Fruit fly (Drosophila melanogaster) whole organism, pupa: ENCODE results near the gene CG7884.

Experiments
- CG10348 ChIP-seq: fragments of 200-800 bp; sonication (Bioruptor generic); IDR thresholded peaks from 2 replicates; pipeline ENCODE4 v1.3.6; 2022; ENCODE audit warnings: missing biosample characterization, missing genetic modification characterization
- CG12605 ChIP-seq: fragments of 200-800 bp; sonication (Bioruptor generic); IDR thresholded peaks from 2 replicates; pipeline ENCODE4 v1.3.6; 2022; ENCODE audit warnings: missing biosample characterization, missing genetic modification characterization
- CG13204 ChIP-seq: fragments of 200-800 bp; sonication (Bioruptor generic); optimal IDR thresholded peaks from 2 replicates; lab custom pipeline; 2018; ENCODE audit warnings: missing biosample characterization, mild to moderate bottlenecking, missing genetic modification characterization, moderate library complexity
- CG14655 ChIP-seq: fragments of 200-800 bp; sonication (Bioruptor generic); optimal IDR thresholded peaks from 3 replicates; lab custom pipeline; 2017; ENCODE audit warnings: mild to moderate bottlenecking, missing biosample characterization, missing genetic modification reagents, missing genetic modification characterization
- CG15710 ChIP-seq: fragments of 200-800 bp; sonication (Bioruptor generic); optimal IDR thresholded peaks from 2 replicates; lab custom pipeline; 2018; ENCODE audit warnings: missing biosample characterization, mild to moderate bottlenecking, missing genetic modification characterization, moderate library complexity
- CG17806 ChIP-seq: fragments of 200-800 bp; sonication (Bioruptor generic); optimal IDR thresholded peaks from 2 replicates; lab custom pipeline; 2018; ENCODE audit warnings: missing biosample characterization, mild to moderate bottlenecking, missing genetic modification characterization, moderate library complexity
- CG32121 ChIP-seq: fragments of 200-800 bp; sonication (Bioruptor generic); IDR thresholded peaks from 2 replicates; pipeline ENCODE4 v1.3.6; 2022; ENCODE audit warnings: missing biosample characterization, missing genetic modification characterization
- CG34367 ChIP-seq: fragments of 200-800 bp; sonication (Bioruptor generic); optimal IDR thresholded peaks from 2 replicates; lab custom pipeline; 2018; ENCODE audit warnings: missing biosample characterization, mild to moderate bottlenecking, missing genetic modification characterization
- CG4496 ChIP-seq: fragments of 200-800 bp; sonication (Bioruptor generic); IDR thresholded peaks from 3 replicates; pipeline ENCODE4 v1.3.6; 2022; ENCODE audit warnings: missing biosample characterization, missing genetic modification characterization
- CG8159 ChIP-seq: fragments of 200-800 bp; sonication (Bioruptor generic); optimal IDR thresholded peaks from 3 replicates; lab custom pipeline; 2018; ENCODE audit warnings: missing biosample characterization, mild to moderate bottlenecking, missing genetic modification characterization, moderate library complexity
- CG8301 ChIP-seq: fragments of 200-800 bp; sonication (Bioruptor generic); optimal IDR thresholded peaks from 2 replicates; lab custom pipeline; 2018; ENCODE audit warnings: missing biosample characterization, mild to moderate bottlenecking, missing genetic modification characterization
- CG9948 ChIP-seq: fragments of 200-800 bp; sonication (Bioruptor generic); optimal IDR thresholded peaks from 2 replicates; lab custom pipeline; 2018; ENCODE audit warnings: missing biosample characterization, mild to moderate bottlenecking, missing genetic modification characterization, moderate library complexity
- D1 ChIP-seq: fragments of 200-800 bp; sonication (Bioruptor generic); optimal IDR thresholded peaks from 2 replicates; lab custom pipeline; 2018; ENCODE audit warnings: missing biosample characterization, mild to moderate bottlenecking, missing genetic modification characterization, moderate library complexity
- EcR ChIP-seq: fragments of 200-800 bp; sonication (Bioruptor generic); optimal IDR thresholded peaks from 3 replicates; lab custom pipeline; 2019; ENCODE audit warnings: missing biosample characterization, missing genetic modification characterization, mild to moderate bottlenecking, moderate library complexity, missing genetic modification reagents
- Ets98B ChIP-seq: fragments of 200-800 bp; sonication (Bioruptor generic); IDR thresholded peaks from 2 replicates; pipeline ENCODE4 v1.3.6; 2022; ENCODE audit warnings: missing biosample characterization, missing genetic modification characterization
- Pif1A ChIP-seq: fragments of 200-800 bp; sonication (Bioruptor generic); optimal IDR thresholded peaks from 3 replicates; lab custom pipeline; 2016; ENCODE audit warnings: missing biosample characterization, missing genetic modification characterization
- Pif1B ChIP-seq: fragments of 200-800 bp; sonication (Bioruptor generic); optimal IDR thresholded peaks from 3 replicates; lab custom pipeline; 2016; ENCODE audit warnings: missing biosample characterization, missing genetic modification characterization
- Snoo ChIP-seq: fragments of 200-800 bp; sonication (Bioruptor generic); optimal IDR thresholded peaks from 3 replicates; lab custom pipeline; 2017; ENCODE audit warnings: missing biosample characterization, mild to moderate bottlenecking, missing genetic modification characterization, inconsistent platforms
- fd96Ca ChIP-seq: fragments of 200-800 bp; sonication (Bioruptor generic); IDR thresholded peaks from 3 replicates; pipeline ENCODE4 v1.3.6; 2022; ENCODE audit warnings: missing biosample characterization, missing genetic modification characterization
- gl ChIP-seq: fragments of 200-800 bp; sonication (Bioruptor generic); optimal IDR thresholded peaks from 2 replicates; lab custom pipeline; 2018; ENCODE audit warnings: missing biosample characterization, mild to moderate bottlenecking, missing genetic modification characterization
- rn ChIP-seq: fragments of 200-800 bp; sonication (Bioruptor generic); IDR thresholded peaks from 2 replicates; pipeline ENCODE4 v1.3.6; 2022; ENCODE audit warnings: missing biosample characterization, missing genetic modification characterization

The CG7884 gene

DNA sequence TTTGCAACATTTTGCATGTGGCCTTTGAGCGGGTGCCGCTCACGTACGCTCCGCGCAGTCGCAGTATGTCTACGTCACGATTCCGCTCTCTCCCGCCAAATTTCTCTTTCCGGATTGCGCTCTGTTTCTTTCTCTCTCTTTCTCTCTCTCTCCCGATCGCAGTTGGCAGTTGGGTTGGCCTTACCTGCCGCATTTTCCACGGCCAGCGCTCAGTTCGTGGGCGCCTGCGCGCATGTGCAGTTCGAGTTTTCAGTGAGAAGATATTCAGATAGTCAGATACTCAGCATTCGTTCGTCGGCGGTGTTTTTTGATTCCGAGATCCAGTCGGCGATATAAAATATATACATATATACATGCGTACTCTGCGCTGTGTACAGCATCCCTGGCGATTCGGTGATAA lies at the start of gene CG7884:
TSS of gene CG7884 (plus strand) at position 208 of the 400 bp plus-strand sequence.
- TF ChIP-seq fd96Ca (GFP tag; lab: Robert Waterston, UW), result no peak; the same call in 2 of the 3 replicates
- TF ChIP-seq CG14655 (GFP tag; lab: Kevin White, UChicago), result no peak
- TF ChIP-seq CG13204 (GFP tag; lab: Kevin White, UChicago), result peak; percentile 64
- no peak for TF ChIP-seq gl (tag; lab: Kevin White, UChicago)
- TF ChIP-seq CG12605 (GFP tag; lab: Robert Waterston, UW), result 0 out of 2 replicates have a peak, but pooled peaks have one; percentile 9
- TF ChIP-seq CG8159 (tag; lab: Kevin White, UChicago), result no peak
- TF ChIP-seq Pif1A, result peak; percentile 19
- TF ChIP-seq CG8301 (tag; lab: Kevin White, UChicago), result no peak
- peak; percentile 22; the same call in 1 of the 2 replicates for TF ChIP-seq Ets98B (GFP tag; lab: Robert Waterston, UW)
- peak; percentile 69 for TF ChIP-seq CG4496
- TF ChIP-seq Snoo (tag; lab: Kevin White, UChicago), result no peak
- no peak for TF ChIP-seq CG34367 (tag; lab: Kevin White, UChicago)
- TF ChIP-seq EcR (GFP tag; lab: Kevin White, UChicago), result peak; percentile 12
- TF ChIP-seq CG32121 (GFP tag; lab: Robert Waterston, UW), result no peak
- TF ChIP-seq Pif1B (GFP tag; lab: Kevin White, UChicago), result peak; percentile 53
- TF ChIP-seq D1 (tag; lab: Kevin White, UChicago), result no peak
- no peak for TF ChIP-seq CG10348 (GFP tag; lab: Robert Waterston, UW)
- TF ChIP-seq CG9948 (tag; lab: Kevin White, UChicago), result no peak
- TF ChIP-seq, all 21 proteins: peak for 7

DNA sequence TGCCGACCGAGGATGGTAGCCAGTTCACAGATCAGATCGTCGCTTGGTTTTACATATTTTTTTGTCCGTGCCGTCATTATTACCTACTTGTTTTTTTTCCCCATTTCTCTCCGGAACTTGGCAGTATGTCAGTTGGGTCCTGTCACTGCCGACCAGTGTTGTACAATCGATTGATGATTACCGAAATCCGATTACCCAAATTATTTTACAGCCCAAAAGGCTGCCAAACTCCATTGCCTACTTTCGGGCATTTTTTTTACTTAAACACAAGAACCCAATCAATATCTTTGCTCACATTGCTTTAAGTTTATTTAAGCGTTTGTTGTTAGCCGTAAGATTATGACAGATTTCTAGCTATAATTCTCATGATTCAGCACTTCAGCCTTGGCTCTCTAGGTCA lies 49.6 kb upstream of the CG7884 start, which contains the start of gene Inx5:
TSS of gene Inx5 (minus strand) at position 93 of the 400 bp plus-strand sequence.
- TF ChIP-seq Snoo (tag; lab: Kevin White, UChicago) (no peak), Pif1A (no peak), fd96Ca (GFP tag; lab: Robert Waterston, UW) (no peak)

DNA sequence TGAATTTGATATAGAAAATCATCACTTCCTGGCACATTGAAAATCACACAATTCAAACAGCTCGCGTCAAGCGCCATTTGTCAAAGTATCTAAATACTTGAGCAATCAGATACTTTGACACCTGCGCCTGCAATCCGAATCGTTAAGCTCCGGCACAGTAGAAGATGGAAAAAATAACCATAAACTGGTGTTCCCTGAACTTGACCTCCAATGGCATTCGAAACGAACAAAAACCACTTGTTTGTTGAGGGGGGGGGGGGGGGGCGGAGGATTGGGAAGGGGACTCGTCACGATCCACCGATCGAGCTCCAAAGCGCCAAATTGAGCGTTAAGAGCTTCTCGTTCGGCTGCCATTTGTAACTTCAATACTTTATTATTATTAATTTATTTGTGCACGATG lies 48.5 kb upstream of the CG7884 start:
- no peak for TF ChIP-seq gl (tag; lab: Kevin White, UChicago)
- TF ChIP-seq EcR (GFP tag; lab: Kevin White, UChicago), result peak; percentile 5

DNA sequence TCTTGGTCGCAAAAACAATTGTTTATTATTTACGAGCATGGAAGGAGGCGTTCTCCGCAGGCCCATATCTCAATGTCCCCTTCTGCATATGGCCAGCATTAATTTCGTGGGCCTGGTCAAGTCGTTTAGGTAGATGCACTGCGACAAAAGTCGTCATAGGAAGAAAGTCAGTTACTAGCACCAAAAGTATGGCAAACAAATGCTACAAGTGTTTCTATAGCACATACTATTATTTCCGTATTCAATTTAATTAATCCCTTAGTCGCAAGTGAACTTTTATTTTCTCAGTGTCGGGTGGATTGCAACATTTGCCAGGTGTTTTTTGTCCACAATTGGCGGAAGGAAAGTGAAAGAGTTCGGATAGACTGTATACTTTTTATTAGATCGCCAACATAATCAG lies 47.5 kb upstream of the CG7884 start:
- no peak for TF ChIP-seq EcR (GFP tag; lab: Kevin White, UChicago)
- peak; percentile 50 for TF ChIP-seq CG15710 (tag; lab: Kevin White, UChicago)
- peak; percentile 66 for TF ChIP-seq CG4496
- TF ChIP-seq rn (GFP tag; lab: Robert Waterston, UW), result peak; percentile 36; the same call in 1 of the 2 replicates
- peak; percentile 58 for TF ChIP-seq CG9948 (tag; lab: Kevin White, UChicago)
- TF ChIP-seq gl (tag; lab: Kevin White, UChicago), result peak; percentile 36
- TF ChIP-seq CG32121 (GFP tag; lab: Robert Waterston, UW), result peak; percentile 23; the same call in 1 of the 2 replicates
- peak; percentile 33; the same call in 1 of the 2 replicates for TF ChIP-seq CG12605 (GFP tag; lab: Robert Waterston, UW)
- TF ChIP-seq CG14655 (GFP tag; lab: Kevin White, UChicago), result peak; percentile 70
- TF ChIP-seq CG13204 (GFP tag; lab: Kevin White, UChicago), result no peak
- no peak for TF ChIP-seq D1 (tag; lab: Kevin White, UChicago)
- peak; percentile 38 for TF ChIP-seq CG8301 (tag; lab: Kevin White, UChicago)
- no peak for TF ChIP-seq Snoo (tag; lab: Kevin White, UChicago)
- no peak for TF ChIP-seq CG10348 (GFP tag; lab: Robert Waterston, UW)
- TF ChIP-seq fd96Ca (GFP tag; lab: Robert Waterston, UW), result peak; percentile 77
- TF ChIP-seq Pif1B (GFP tag; lab: Kevin White, UChicago), result peak; percentile 37
- TF ChIP-seq CG17806 (tag; lab: Kevin White, UChicago), result peak; percentile 71
- TF ChIP-seq CG34367 (tag; lab: Kevin White, UChicago), result peak; percentile 61
- peak; percentile 41 for TF ChIP-seq Ets98B (GFP tag; lab: Robert Waterston, UW)
- peak; percentile 67 for TF ChIP-seq CG8159 (tag; lab: Kevin White, UChicago)
- peak; percentile 51 for TF ChIP-seq Pif1A
- TF ChIP-seq, all 21 proteins: peak for 16

DNA sequence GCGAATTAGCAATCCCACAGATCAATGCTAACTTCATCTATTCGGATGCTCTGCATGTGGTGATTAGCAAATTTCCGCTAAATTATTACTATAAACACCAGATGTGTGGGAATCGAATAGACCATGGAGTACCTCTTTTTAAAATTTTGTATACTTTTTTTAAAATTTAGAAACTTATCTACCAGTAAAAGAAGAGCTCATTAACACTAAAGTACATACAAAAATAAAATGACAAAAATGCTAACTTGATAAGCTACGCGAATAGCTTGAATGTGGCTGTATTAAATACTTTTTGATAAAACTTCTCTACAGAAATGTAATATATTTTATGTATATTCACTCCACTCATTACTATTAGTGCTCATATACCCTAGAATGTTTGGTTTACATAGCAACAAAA lies 46.3 kb upstream of the CG7884 start:
- TF ChIP-seq CG12605 (GFP tag; lab: Robert Waterston, UW) (no peak), EcR (GFP tag; lab: Kevin White, UChicago) (no peak), CG8159 (tag; lab: Kevin White, UChicago) (no peak), Pif1B (GFP tag; lab: Kevin White, UChicago) (no peak), Snoo (tag; lab: Kevin White, UChicago) (no peak), CG34367 (tag; lab: Kevin White, UChicago) (no peak)

DNA sequence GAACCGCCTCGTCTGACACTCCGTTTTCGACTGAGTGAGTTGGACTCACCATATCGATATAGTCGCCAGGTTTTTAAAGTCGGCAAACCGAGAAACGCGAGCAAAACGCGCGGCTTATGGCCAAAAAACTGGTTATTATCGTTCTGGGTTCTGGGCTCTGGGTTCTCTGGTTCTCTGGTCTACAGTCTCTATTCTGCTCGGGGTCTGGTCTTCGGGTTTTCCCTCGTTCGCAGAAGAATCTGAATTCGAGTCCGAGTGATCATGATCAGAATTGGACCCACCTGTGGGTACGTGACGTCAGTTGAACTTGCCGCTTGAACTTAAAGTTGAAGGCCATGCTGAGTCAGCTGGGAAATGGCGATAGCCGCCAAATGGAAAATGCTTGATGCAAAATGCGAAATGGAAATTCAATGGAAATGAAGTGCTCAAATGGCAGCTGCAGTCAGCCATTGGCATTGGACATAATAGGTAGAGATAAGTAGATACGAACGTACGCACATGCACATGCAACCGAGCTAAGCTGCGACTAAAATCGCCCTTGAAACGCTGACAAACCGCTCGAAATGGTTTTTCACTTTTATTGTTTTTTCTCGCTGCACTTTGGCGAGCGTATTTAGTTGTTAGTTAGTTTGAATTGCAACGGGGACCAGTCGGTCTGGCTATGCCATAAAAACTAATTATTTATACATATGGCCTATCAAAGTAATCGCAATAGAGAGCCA lies 45.4 kb upstream of the CG7884 start, which contains the start of gene CG33939:
TSS of gene CG33939 (minus strand) at position 51 of the 722 bp plus-strand sequence.
- TF ChIP-seq fd96Ca (GFP tag; lab: Robert Waterston, UW) (no peak), EcR (GFP tag; lab: Kevin White, UChicago) (peak; percentile 95), CG4496 (peak; percentile 34; the same call in 1 of the 3 replicates)
